Fruit fly (Drosophila melanogaster) whole organism, embryonic: ENCODE results near the gene Ilp5.

Source experiments
- BEAF-32 ChIP-seq: fragments of 200-800 bp; sonication (Bioruptor generic); optimal IDR thresholded peaks from 3 replicates; lab custom pipeline; 2017; ENCODE audit warnings: missing biosample characterization, missing genetic modification characterization, mild to moderate bottlenecking, moderate library complexity, missing genetic modification reagents
- Blimp-1 ChIP-seq: fragments of 200-800 bp; sonication (Bioruptor generic); optimal IDR thresholded peaks from 3 replicates; lab custom pipeline; 2018; ENCODE audit warnings: missing biosample characterization, missing genetic modification characterization, mild to moderate bottlenecking, moderate library complexity, missing genetic modification reagents
- Bteb2 ChIP-seq: fragments of 200-800 bp; sonication (Bioruptor generic); optimal IDR thresholded peaks from 2 replicates; lab custom pipeline; 2016; ENCODE audit warnings: missing biosample characterization, missing genetic modification characterization
- CG10209 ChIP-seq: fragments of 200-800 bp; sonication (Bioruptor generic); optimal IDR thresholded peaks from 3 replicates; lab custom pipeline; 2017; ENCODE audit warnings: missing biosample characterization, mild to moderate bottlenecking, missing genetic modification characterization, missing genetic modification reagents
- CG1024 ChIP-seq: fragments of 200-800 bp; sonication (Bioruptor generic); IDR thresholded peaks from 2 replicates; pipeline ENCODE4 v1.3.6; 2022; ENCODE audit warnings: missing biosample characterization, missing genetic modification characterization
- CG10565 ChIP-seq: fragments of 200-800 bp; sonication (Bioruptor generic); optimal IDR thresholded peaks from 3 replicates; lab custom pipeline; 2016; ENCODE audit warnings: missing biosample characterization, mild to moderate bottlenecking, missing genetic modification characterization
- CG11695 ChIP-seq: fragments of 200-800 bp; sonication (Bioruptor generic); IDR thresholded peaks from 3 replicates; pipeline ENCODE4 v1.3.6; 2022; ENCODE audit warnings: missing biosample characterization, missing genetic modification characterization
- CG12942 ChIP-seq: fragments of 200-800 bp; sonication (Bioruptor generic); optimal IDR thresholded peaks from 3 replicates; lab custom pipeline; 2016; ENCODE audit warnings: missing biosample characterization, missing genetic modification characterization
- CG15514 ChIP-seq: fragments of 200-800 bp; sonication (Bioruptor generic); optimal IDR thresholded peaks from 3 replicates; lab custom pipeline; 2017; ENCODE audit warnings: missing biosample characterization, missing genetic modification characterization, mild to moderate bottlenecking, moderate library complexity, missing genetic modification reagents
- CG1603 ChIP-seq: fragments of 200-800 bp; sonication (Bioruptor generic); optimal IDR thresholded peaks from 2 replicates; lab custom pipeline; 2019; ENCODE audit warnings: missing biosample characterization, mild to moderate bottlenecking, missing genetic modification characterization, moderate library complexity
- CG18011 ChIP-seq: fragments of 200-800 bp; sonication (Bioruptor generic); optimal IDR thresholded peaks from 2 replicates; lab custom pipeline; 2017; ENCODE audit warnings: missing biosample characterization, missing genetic modification characterization, mild to moderate bottlenecking, moderate library complexity, missing genotype
- CG2202 ChIP-seq: fragments of 200-800 bp; sonication (Bioruptor generic); optimal IDR thresholded peaks from 2 replicates; lab custom pipeline; 2018; ENCODE audit warnings: missing biosample characterization, mild to moderate bottlenecking, missing genetic modification characterization
- CG4360 ChIP-seq: fragments of 200-800 bp; sonication (Bioruptor generic); IDR thresholded peaks from 2 replicates; pipeline ENCODE4 v1.3.6; 2022; ENCODE audit warnings: missing biosample characterization, missing genetic modification characterization
- CG7928 ChIP-seq: fragments of 200-800 bp; sonication (Bioruptor generic); optimal IDR thresholded peaks from 2 replicates; lab custom pipeline; 2017; ENCODE audit warnings: missing biosample characterization, mild to moderate bottlenecking, missing genetic modification characterization
- CG7987 ChIP-seq: fragments of 200-800 bp; sonication (Bioruptor generic); optimal IDR thresholded peaks from 2 replicates; lab custom pipeline; 2018; ENCODE audit warnings: missing biosample characterization, mild to moderate bottlenecking, missing genetic modification characterization, moderate library complexity
- CG8359 ChIP-seq: fragments of 200-800 bp; sonication (Bioruptor generic); optimal IDR thresholded peaks from 2 replicates; lab custom pipeline; 2017; ENCODE audit warnings: missing biosample characterization, mild to moderate bottlenecking, missing genetic modification characterization, borderline replicate concordance
- CG8388 ChIP-seq: fragments of 200-800 bp; sonication (Bioruptor generic); optimal IDR thresholded peaks from 2 replicates; lab custom pipeline; 2019; ENCODE audit warnings: missing biosample characterization, mild to moderate bottlenecking, missing genetic modification characterization, moderate library complexity
- CG9215 ChIP-seq: fragments of 200-800 bp; sonication (Bioruptor generic); IDR thresholded peaks from 2 replicates; pipeline ENCODE4 v1.3.6; 2022; ENCODE audit warnings: missing biosample characterization, missing genetic modification characterization
- D19B ChIP-seq: fragments of 200-800 bp; sonication (Bioruptor generic); optimal IDR thresholded peaks from 2 replicates; lab custom pipeline; 2017; ENCODE audit warnings: missing biosample characterization, mild to moderate bottlenecking, missing genetic modification characterization
- Dfd ChIP-seq, 2 experiments: fragments of >200 bp; optimal IDR thresholded peaks; 2 replicates each; lab custom pipeline; 2017; ENCODE audit warnings: missing biosample characterization in 2 of 2, missing genetic modification characterization in 2 of 2
- Dip2 ChIP-seq: fragments of 200-800 bp; sonication (Bioruptor generic); IDR thresholded peaks from 2 replicates; pipeline ENCODE4 v1.3.6; 2022; ENCODE audit warnings: missing biosample characterization, missing genetic modification characterization
- Doc3 ChIP-seq: fragments of 200-800 bp; sonication (Bioruptor generic); IDR thresholded peaks from 3 replicates; pipeline ENCODE4 v1.3.6; 2022; ENCODE audit warnings: missing biosample characterization, missing genetic modification characterization; ENCODE audit not compliant: partially characterized antibody
- Drgx ChIP-seq: fragments of 200-800 bp; sonication (Bioruptor generic); IDR thresholded peaks from 2 replicates; pipeline ENCODE4 v1.3.6; 2022; ENCODE audit warnings: missing biosample characterization, missing genetic modification characterization
- Hr78 ChIP-seq, 2 experiments: fragments of 200-800 bp in 1 of 2; fragments of >200 bp in 1 of 2; sonication (Bioruptor generic) in 1 of 2; optimal IDR thresholded peaks; 2 replicates each; lab custom pipeline; 2017 to 2019; ENCODE audit warnings: missing biosample characterization in 2 of 2, missing genetic modification characterization in 2 of 2, mild to moderate bottlenecking in 1 of 2, moderate library complexity in 1 of 2
- Jarid2 ChIP-seq: fragments of 200-800 bp; sonication (Bioruptor generic); optimal IDR thresholded peaks from 3 replicates; lab custom pipeline; 2017; ENCODE audit warnings: mild to moderate bottlenecking, missing biosample characterization, missing genetic modification reagents, missing genetic modification characterization
- Lhr ChIP-seq: fragments of 200-800 bp; sonication (Bioruptor generic); optimal IDR thresholded peaks from 3 replicates; lab custom pipeline; 2017; ENCODE audit warnings: mild to moderate bottlenecking, missing biosample characterization, missing genetic modification reagents, missing genetic modification characterization
- Nf-YC ChIP-seq: fragments of 200-800 bp; optimal IDR thresholded peaks from 3 replicates; lab custom pipeline; 2019; ENCODE audit warnings: missing biosample characterization, mild to moderate bottlenecking, missing genetic modification characterization, moderate library complexity
- Ravus ChIP-seq: fragments of 200-800 bp; sonication (Bioruptor generic); IDR thresholded peaks from 2 replicates; pipeline ENCODE4 v1.3.6; 2022; ENCODE audit warnings: missing biosample characterization, missing genetic modification characterization
- YL-1 ChIP-seq: fragments of 200-800 bp; sonication (Bioruptor generic); optimal IDR thresholded peaks from 3 replicates; lab custom pipeline; 2017; ENCODE audit warnings: missing biosample characterization, mild to moderate bottlenecking, missing genetic modification characterization
- ato ChIP-seq: fragments of 200-800 bp; sonication (Bioruptor generic); IDR thresholded peaks from 2 replicates; pipeline ENCODE4 v1.3.6; 2022; ENCODE audit warnings: missing biosample characterization, missing genetic modification characterization; ENCODE audit not compliant: partially characterized antibody
- bab2 ChIP-seq: fragments of 200-800 bp; sonication (Bioruptor generic); optimal IDR thresholded peaks from 2 replicates; lab custom pipeline; 2016; ENCODE audit warnings: missing biosample characterization, missing genetic modification characterization
- bbx ChIP-seq: fragments of 200-800 bp; sonication (Bioruptor generic); IDR thresholded peaks from 2 replicates; pipeline ENCODE4 v1.3.6; 2022; ENCODE audit warnings: missing biosample characterization, missing genetic modification characterization; ENCODE audit not compliant: partially characterized antibody
- crc ChIP-seq: fragments of 200-800 bp; sonication (Bioruptor generic); optimal IDR thresholded peaks from 2 replicates; lab custom pipeline; 2016; ENCODE audit warnings: missing biosample characterization, missing genetic modification characterization
- dan ChIP-seq: fragments of 200-800 bp; sonication (Bioruptor generic); IDR thresholded peaks from 2 replicates; pipeline ENCODE4 v1.3.6; 2022; ENCODE audit warnings: missing biosample characterization, missing genetic modification characterization
- dm ChIP-seq: fragments of 200-800 bp; sonication (Bioruptor generic); optimal IDR thresholded peaks from 3 replicates; lab custom pipeline; 2016; ENCODE audit warnings: missing biosample characterization, missing genetic modification characterization
- dmrt11E ChIP-seq: fragments of 200-800 bp; sonication (Bioruptor generic); optimal IDR thresholded peaks from 3 replicates; lab custom pipeline; 2018; ENCODE audit warnings: missing biosample characterization, mild to moderate bottlenecking, missing genetic modification characterization, moderate library complexity
- esg ChIP-seq: fragments of 200-800 bp; sonication (Bioruptor generic); conservative IDR thresholded peaks from 2 replicates; pipeline ENCODE4 v1.3.6; 2022; ENCODE audit warnings: missing biosample characterization, missing genetic modification characterization
- gsb ChIP-seq: fragments of 200-800 bp; sonication (Bioruptor generic); IDR thresholded peaks from 2 replicates; pipeline ENCODE4 v1.3.6; 2022; ENCODE audit warnings: missing biosample characterization, missing genetic modification characterization
- gsb-n ChIP-seq: fragments of 200-800 bp; sonication (Bioruptor generic); optimal IDR thresholded peaks from 3 replicates; lab custom pipeline; 2018; ENCODE audit warnings: missing biosample characterization, mild to moderate bottlenecking, missing genetic modification characterization
- ind ChIP-seq: fragments of 200-800 bp; sonication (Bioruptor generic); optimal IDR thresholded peaks from 3 replicates; lab custom pipeline; 2016; ENCODE audit warnings: missing biosample characterization, missing genetic modification characterization
- maf-S ChIP-seq: fragments of 200-800 bp; sonication (Bioruptor generic); optimal IDR thresholded peaks from 2 replicates; lab custom pipeline; 2016; ENCODE audit warnings: missing biosample characterization, missing genetic modification characterization
- phol ChIP-seq: fragments of 200-800 bp; sonication (Bioruptor generic); optimal IDR thresholded peaks from 3 replicates; lab custom pipeline; 2018; ENCODE audit warnings: missing biosample characterization, mild to moderate bottlenecking, missing genetic modification characterization, moderate library complexity
- ro ChIP-seq: fragments of 200-800 bp; sonication (Bioruptor generic); IDR thresholded peaks from 2 replicates; pipeline ENCODE4 v1.3.6; 2022; ENCODE audit warnings: missing biosample characterization, missing genetic modification characterization
- sim ChIP-seq: fragments of 200-800 bp; sonication (Bioruptor generic); IDR thresholded peaks from 2 replicates; pipeline ENCODE4 v1.3.6; 2022; ENCODE audit warnings: missing biosample characterization, missing genetic modification characterization
- slbo ChIP-seq: fragments of 200-800 bp; sonication (Bioruptor generic); IDR thresholded peaks from 2 replicates; pipeline ENCODE4 v1.3.6; 2022; ENCODE audit warnings: missing biosample characterization, missing genetic modification characterization
- so ChIP-seq: fragments of 200-800 bp; sonication (Bioruptor generic); IDR thresholded peaks from 3 replicates; pipeline ENCODE4 v1.3.6; 2022; ENCODE audit warnings: missing biosample characterization, missing genetic modification characterization
- tap ChIP-seq: fragments of 200-800 bp; optimal IDR thresholded peaks from 3 replicates; lab custom pipeline; 2019; ENCODE audit warnings: missing biosample characterization, mild to moderate bottlenecking, missing genetic modification characterization, moderate library complexity
- tgo ChIP-seq: fragments of 200-800 bp; sonication (Bioruptor generic); IDR thresholded peaks from 3 replicates; pipeline ENCODE4 v1.3.6; 2022; ENCODE audit warnings: missing biosample characterization, missing genetic modification characterization
- usp ChIP-seq: fragments of >200 bp; optimal IDR thresholded peaks from 2 replicates; lab custom pipeline; 2017; ENCODE audit warnings: missing biosample characterization, missing genetic modification characterization
- wor ChIP-seq: fragments of 200-800 bp; sonication (Bioruptor generic); IDR thresholded peaks from 2 replicates; pipeline ENCODE4 v1.3.6; 2022; ENCODE audit warnings: missing biosample characterization, missing genetic modification characterization
- zf30C ChIP-seq: fragments of 200-800 bp; sonication (Bioruptor generic); optimal IDR thresholded peaks from 3 replicates; lab custom pipeline; 2018; ENCODE audit warnings: missing biosample characterization, mild to moderate bottlenecking, missing genetic modification characterization

Ilp5 gene

DNA sequence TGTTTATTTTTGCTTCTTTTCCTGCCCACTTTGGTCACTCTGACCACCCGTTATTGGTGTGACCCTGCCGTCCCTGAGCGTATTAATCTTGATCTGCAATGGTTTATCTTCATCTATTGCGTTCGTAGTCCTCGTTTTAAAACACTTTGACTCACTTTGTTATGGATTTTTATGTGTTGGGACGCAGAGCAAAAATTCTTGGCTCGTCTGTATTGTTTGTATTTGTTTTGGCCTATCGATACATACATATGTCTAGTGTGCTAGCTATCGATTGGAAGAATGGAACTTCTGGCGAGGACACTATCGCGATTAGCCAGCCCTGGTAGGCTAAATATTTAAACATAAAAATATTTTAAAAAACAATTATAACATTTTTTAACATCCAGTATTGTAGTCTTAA lies 35.9 kb upstream of the Ilp5 start, which contains the start of gene CG10809 (continued):
- TF ChIP-seq Drgx (GFP tag; lab: Robert Waterston, UW), result no peak
- TF ChIP-seq bbx (GFP tag; lab: Robert Waterston, UW), result peak; percentile 92
- TF ChIP-seq Bteb2, result no peak
- no peak for TF ChIP-seq Dip2 (GFP tag; lab: Robert Waterston, UW)
- peak; percentile 50 for TF ChIP-seq Nf-YC (tag; lab: Kevin White, UChicago)
- TF ChIP-seq Doc3 (GFP tag; lab: Robert Waterston, UW), result peak; percentile 86
- TF ChIP-seq ato, result peak; percentile 77
- no peak for TF ChIP-seq maf-S (GFP tag; lab: Kevin White, UChicago)
- no peak for TF ChIP-seq D19B (GFP tag; lab: Kevin White, UChicago)
- TF ChIP-seq CG9215 (GFP tag; lab: Robert Waterston, UW), result no peak
- TF ChIP-seq CG11695 (GFP tag; lab: Robert Waterston, UW), result no peak
- TF ChIP-seq CG2202 (tag; lab: Kevin White, UChicago), result peak; percentile 9
- peak; percentile 88 for TF ChIP-seq YL-1
- no peak for TF ChIP-seq ro (GFP tag; lab: Robert Waterston, UW)
- peak; percentile 68 for TF ChIP-seq CG1603 (tag; lab: Kevin White, UChicago)
- no peak for TF ChIP-seq Dfd (GFP tag; optimal IDR thresholded peaks at IDR 0.05; lab: Kevin White, UChicago)
- TF ChIP-seq CG4360 (GFP tag; lab: Robert Waterston, UW), result no peak
- no peak for TF ChIP-seq Jarid2 (GFP tag; lab: Kevin White, UChicago)
- TF ChIP-seq Hr78 (GFP tag; optimal IDR thresholded peaks at IDR 0.05; lab: Kevin White, UChicago), result no peak
- no peak for TF ChIP-seq so
- TF ChIP-seq dmrt11E (tag; lab: Kevin White, UChicago), result peak; percentile 48
- TF ChIP-seq CG7987, result peak; percentile 48
- no peak for TF ChIP-seq gsb-n (tag; lab: Kevin White, UChicago)
- peak; percentile 73 for TF ChIP-seq phol
- no peak for TF ChIP-seq esg (GFP tag; lab: Robert Waterston, UW)
- no peak for TF ChIP-seq tap (tag; lab: Kevin White, UChicago)
- TF ChIP-seq BEAF-32, result peak; percentile 95
- no peak for TF ChIP-seq sim
- no peak for TF ChIP-seq CG1024 (GFP tag; lab: Robert Waterston, UW)
- TF ChIP-seq gsb, result no peak
- no peak for TF ChIP-seq CG10565 (GFP tag; lab: Kevin White, UChicago)
- TF ChIP-seq usp (GFP tag; lab: Kevin White, UChicago), result no peak
- no peak for TF ChIP-seq dan (GFP tag; lab: Robert Waterston, UW)
- TF ChIP-seq Ravus (GFP tag; lab: Robert Waterston, UW), result no peak
- peak; percentile 87 for TF ChIP-seq CG15514 (GFP tag; lab: Kevin White, UChicago)
- no peak for TF ChIP-seq CG10209 (GFP tag; lab: Kevin White, UChicago)
- no peak for TF ChIP-seq tgo (GFP tag; lab: Robert Waterston, UW)
- TF ChIP-seq wor (GFP tag; lab: Robert Waterston, UW), result no peak
- TF ChIP-seq CG18011 (GFP tag; lab: Kevin White, UChicago), result no peak
- TF ChIP-seq crc (GFP tag; lab: Kevin White, UChicago), result no peak
- no peak for TF ChIP-seq Blimp-1 (GFP tag; lab: Kevin White, UChicago)
- TF ChIP-seq CG7928 (GFP tag; lab: Kevin White, UChicago), result peak; percentile 93
- peak; percentile 23 for TF ChIP-seq CG12942 (GFP tag; lab: Kevin White, UChicago)
- no peak for TF ChIP-seq Lhr
- TF ChIP-seq CG8359 (GFP tag; lab: Kevin White, UChicago), result no peak
- TF ChIP-seq slbo (GFP tag; lab: Robert Waterston, UW), result peak; percentile 52; the same call in 1 of the 2 replicates
- peak; percentile 12 for TF ChIP-seq dm (GFP tag; lab: Kevin White, UChicago)
- TF ChIP-seq zf30C (GFP tag; lab: Kevin White, UChicago), result no peak
- TF ChIP-seq CG8388 (GFP tag; lab: Kevin White, UChicago), result no peak
- peak; percentile 15 for TF ChIP-seq ind
- no peak for TF ChIP-seq bab2 (GFP tag; lab: Kevin White, UChicago)
